Worm (Caenorhabditis elegans): ENCODE data around the gene F41H10.2.

DNA sequence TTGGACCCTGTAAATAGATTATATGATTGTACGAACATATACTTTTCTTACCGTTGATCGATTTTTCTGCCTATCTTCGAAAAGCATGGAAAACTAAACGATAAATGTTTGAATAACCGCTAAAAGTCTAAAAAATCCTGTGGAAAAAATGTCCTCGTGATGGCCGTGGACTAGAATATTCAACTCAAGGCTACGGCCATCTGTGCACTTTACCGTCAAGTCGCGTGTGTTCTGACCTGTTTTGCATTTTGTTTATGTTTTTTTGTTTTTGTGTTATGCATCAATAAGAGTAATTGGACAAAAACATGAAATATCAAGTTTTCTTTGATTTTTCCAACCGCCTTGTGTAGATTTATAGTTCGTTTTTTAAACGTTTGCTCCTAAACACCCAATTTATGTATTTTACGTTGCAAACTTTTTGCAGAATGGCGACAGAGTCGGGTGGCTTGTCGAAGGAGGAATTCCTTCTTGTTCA is 17.3 kb upstream of the F41H10.2 start, which contains the start of the genes hda-6 and F41H10.4:
- TF ChIP-seq him-1 (tag; optimal IDR thresholded peaks at IDR 0.05) (no peak), W03F9.2 (tag; optimal IDR thresholded peaks at IDR 0.05) (peak; percentile 94), dao-5 (tag; optimal IDR thresholded peaks at IDR 0.05) (no peak)
